Worm (Caenorhabditis elegans) whole organism, mixed stage, embryonic: ENCODE results near the gene Y55F3BR.2.
A peak's percentile ranks its signal among the peaks of the same experiment; 100 is the strongest.

Source experiments
- M03D4.4 ChIP-seq: sonication (generic microtip); optimal IDR thresholded peaks from 2 replicates; lab custom pipeline; 2017; ENCODE audit warnings: mild to moderate bottlenecking, missing genetic modification characterization, missing compliant biosample characterization
- bed-3 ChIP-seq: fragments of 200-800 bp; sonication (Bioruptor generic); optimal IDR thresholded peaks from 3 replicates; lab custom pipeline; 2018; ENCODE audit warnings: mild to moderate bottlenecking, missing genetic modification characterization, moderate library complexity, missing compliant biosample characterization
- blmp-1 ChIP-seq: fragments of 150-350 bp; optimal IDR thresholded peaks from 2 replicates; lab custom pipeline; 2014; ENCODE audit warnings: missing biosample characterization, missing genetic modification characterization
- ceh-39 ChIP-seq: fragments of 150-350 bp; optimal IDR thresholded peaks from 2 replicates; lab custom pipeline; 2014; ENCODE audit warnings: missing biosample characterization, missing genetic modification characterization
- ceh-43 ChIP-seq: fragments of 200-800 bp; sonication (Bioruptor generic); optimal IDR thresholded peaks from 2 replicates; lab custom pipeline; 2018; ENCODE audit warnings: mild to moderate bottlenecking, missing genetic modification characterization, moderate library complexity, missing compliant biosample characterization
- ces-1 ChIP-seq: fragments of 150-350 bp; optimal IDR thresholded peaks from 2 replicates; lab custom pipeline; 2014; ENCODE audit warnings: missing biosample characterization, missing genetic modification reagents, missing genetic modification characterization
- cnd-1 ChIP-seq: fragments of 200-800 bp; sonication (Bioruptor generic); optimal IDR thresholded peaks from 2 replicates; lab custom pipeline; 2018; ENCODE audit warnings: mild to moderate bottlenecking, missing genetic modification characterization, missing compliant biosample characterization
- drap-1 ChIP-seq: fragments of 200-800 bp; sonication (Bioruptor generic); optimal IDR thresholded peaks from 3 replicates; lab custom pipeline; 2018; ENCODE audit warnings: mild to moderate bottlenecking, missing genetic modification characterization, missing compliant biosample characterization
- elt-1 ChIP-seq: sonication (generic microtip); optimal IDR thresholded peaks from 2 replicates; lab custom pipeline; 2017; ENCODE audit warnings: missing genetic modification characterization, mild to moderate bottlenecking, missing compliant biosample characterization, antibody characterized with exemption, moderate library complexity, borderline replicate concordance; ENCODE audit not compliant: insufficient read depth
- elt-3 ChIP-seq: fragments of 150-350 bp; optimal IDR thresholded peaks from 2 replicates; lab custom pipeline; 2014; ENCODE audit warnings: missing biosample characterization, missing genetic modification characterization
- flh-1 ChIP-seq: fragments of 200-800 bp; sonication (Bioruptor generic); optimal IDR thresholded peaks from 2 replicates; lab custom pipeline; 2018; ENCODE audit warnings: mild to moderate bottlenecking, missing genetic modification characterization, moderate library complexity, missing compliant biosample characterization
- lin-13 ChIP-seq: fragments of 150-350 bp; optimal IDR thresholded peaks from 2 replicates; lab custom pipeline; 2014; ENCODE audit warnings: missing biosample characterization, missing genetic modification characterization
- lin-32 ChIP-seq: fragments of 200-800 bp; sonication (Bioruptor generic); optimal IDR thresholded peaks from 2 replicates; lab custom pipeline; 2018; ENCODE audit warnings: mild to moderate bottlenecking, missing genetic modification characterization, missing compliant biosample characterization
- lsy-2 ChIP-seq: fragments of 150-350 bp; optimal IDR thresholded peaks from 2 replicates; lab custom pipeline; 2014; ENCODE audit warnings: missing biosample characterization, missing genetic modification characterization
- mab-5 ChIP-seq: fragments of 150-350 bp; optimal IDR thresholded peaks from 2 replicates; lab custom pipeline; 2014; ENCODE audit warnings: missing biosample characterization, missing genetic modification characterization
- mep-1 ChIP-seq: fragments of 150-350 bp; optimal IDR thresholded peaks from 2 replicates; lab custom pipeline; 2017; ENCODE audit warnings: missing biosample characterization, missing genetic modification reagents, missing genetic modification characterization, inconsistent platforms
- nhr-12 ChIP-seq: fragments of 150-350 bp; optimal IDR thresholded peaks from 2 replicates; lab custom pipeline; 2014; ENCODE audit warnings: missing biosample characterization, missing genetic modification characterization
- nhr-2 ChIP-seq: fragments of 150-350 bp; optimal IDR thresholded peaks from 2 replicates; lab custom pipeline; 2014; ENCODE audit warnings: missing biosample characterization, missing genetic modification characterization
- nhr-237 ChIP-seq: fragments of 150-350 bp; optimal IDR thresholded peaks from 2 replicates; lab custom pipeline; 2014; ENCODE audit warnings: missing biosample characterization, missing genetic modification characterization
- nhr-28 ChIP-seq: fragments of 150-350 bp; optimal IDR thresholded peaks from 2 replicates; lab custom pipeline; 2014; ENCODE audit warnings: missing biosample characterization, missing genetic modification characterization
- nhr-76 ChIP-seq: sonication (generic microtip); optimal IDR thresholded peaks from 2 replicates; lab custom pipeline; 2017; ENCODE audit warnings: missing biosample characterization, missing genetic modification characterization
- pha-4 ChIP-seq: fragments of 150-350 bp; optimal IDR thresholded peaks from 2 replicates; lab custom pipeline; 2018; ENCODE audit warnings: missing biosample characterization, missing genetic modification reagents, missing genetic modification characterization
- sem-2 ChIP-seq: fragments of 200-800 bp; sonication (Bioruptor generic); optimal IDR thresholded peaks from 2 replicates; lab custom pipeline; 2018; ENCODE audit warnings: mild to moderate bottlenecking, missing genetic modification characterization, missing compliant biosample characterization
- snpc-4 ChIP-seq: fragments of 150-350 bp; optimal IDR thresholded peaks from 2 replicates; lab custom pipeline; 2014; ENCODE audit warnings: missing biosample characterization, missing genetic modification characterization
- sptf-1 ChIP-seq: sonication (generic microtip); optimal IDR thresholded peaks from 2 replicates; lab custom pipeline; 2017; ENCODE audit warnings: mild to moderate bottlenecking, missing genetic modification characterization, moderate library complexity, missing compliant biosample characterization
- tbx-8 ChIP-seq: fragments of 200-800 bp; sonication (Bioruptor generic); optimal IDR thresholded peaks from 2 replicates; lab custom pipeline; 2018; ENCODE audit warnings: mild to moderate bottlenecking, missing genetic modification characterization, moderate library complexity, missing compliant biosample characterization
- unc-120 ChIP-seq: sonication (generic microtip); optimal IDR thresholded peaks from 2 replicates; lab custom pipeline; 2017; ENCODE audit warnings: missing genetic modification characterization, missing compliant biosample characterization; ENCODE audit not compliant: poor library complexity, severe bottlenecking
- unc-39 ChIP-seq: fragments of 150-350 bp; optimal IDR thresholded peaks from 2 replicates; lab custom pipeline; 2014; ENCODE audit warnings: missing biosample characterization, missing genetic modification characterization
- unc-62 ChIP-seq: fragments of 150-350 bp; optimal IDR thresholded peaks from 2 replicates; lab custom pipeline; 2014; ENCODE audit warnings: missing biosample characterization, missing genetic modification reagents, missing genetic modification characterization
- ztf-11 ChIP-seq: fragments of 150-350 bp; optimal IDR thresholded peaks from 2 replicates; lab custom pipeline; 2014; ENCODE audit warnings: missing biosample characterization, missing genetic modification characterization

Y55F3BR.2 gene

DNA sequence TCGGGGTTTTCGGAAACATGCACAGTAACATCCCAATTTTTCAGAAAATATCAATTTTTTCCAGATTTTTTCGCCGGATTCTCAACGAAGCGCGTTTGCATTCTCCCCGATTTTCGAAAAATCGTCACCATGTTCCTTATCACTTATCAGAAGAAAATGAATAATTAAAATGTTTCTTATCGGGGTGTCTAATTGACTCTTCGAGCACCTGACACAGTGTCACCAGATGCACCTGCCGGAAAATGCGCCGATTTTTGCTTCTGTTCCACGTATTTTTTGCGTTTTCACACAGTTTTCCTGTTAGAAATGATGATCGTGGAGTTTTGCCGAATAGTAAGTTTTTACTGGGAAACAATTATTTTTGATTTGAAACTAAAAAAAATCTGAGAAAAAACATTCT lies 3.2 kb upstream of the Y55F3BR.2 start:
- TF ChIP-seq mab-5 (tag; lab: Kevin White, UChicago) (no peak), sem-2 (GFP tag; lab: Kevin White, UChicago) (no peak), ceh-43 (GFP tag; lab: Kevin White, UChicago) (no peak), unc-62 (no peak), cnd-1 (tag; lab: Kevin White, UChicago) (no peak), elt-3 (tag; lab: Kevin White, UChicago) (no peak), sptf-1 (tag; lab: Kevin White, UChicago) (no peak), drap-1 (GFP tag; lab: Kevin White, UChicago) (no peak), elt-1 (tag; lab: Kevin White, UChicago) (no peak), M03D4.4 (tag; lab: Kevin White, UChicago) (no peak), mep-1 (tag; lab: Kevin White, UChicago) (no peak), lin-32 (GFP tag; lab: Kevin White, UChicago) (no peak), nhr-12 (tag; lab: Kevin White, UChicago) (no peak), lin-13 (no peak), nhr-28 (tag; lab: Kevin White, UChicago) (no peak), lsy-2 (tag; lab: Kevin White, UChicago) (no peak), pha-4 (tag; lab: Kevin White, UChicago) (no peak), bed-3 (GFP tag; lab: Kevin White, UChicago) (no peak), blmp-1 (tag; lab: Kevin White, UChicago) (no peak), snpc-4 (tag; lab: Kevin White, UChicago) (no peak)

DNA sequence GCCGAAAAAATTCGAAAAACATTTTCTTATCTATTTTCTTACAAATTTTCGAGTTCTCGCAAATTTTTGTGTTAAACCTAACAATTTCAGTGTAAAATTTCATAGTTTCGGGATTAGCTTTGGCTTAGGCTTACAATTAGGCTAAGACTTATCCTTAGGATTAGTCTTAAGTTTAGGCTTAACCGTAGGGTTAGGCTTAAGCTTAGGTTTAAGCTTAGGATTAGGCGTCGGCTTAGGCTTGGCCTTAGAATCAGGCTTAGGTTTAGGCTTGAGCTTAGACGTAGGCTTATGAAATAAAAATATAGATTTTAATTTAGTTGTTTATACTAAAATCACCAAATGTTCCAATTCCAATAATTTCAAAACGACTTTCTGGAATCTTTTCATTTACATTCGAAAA lies 2.7 kb upstream of the Y55F3BR.2 start:
- TF ChIP-seq ces-1 = no peak
- TF ChIP-seq nhr-28 (tag; lab: Kevin White, UChicago) = no peak

DNA sequence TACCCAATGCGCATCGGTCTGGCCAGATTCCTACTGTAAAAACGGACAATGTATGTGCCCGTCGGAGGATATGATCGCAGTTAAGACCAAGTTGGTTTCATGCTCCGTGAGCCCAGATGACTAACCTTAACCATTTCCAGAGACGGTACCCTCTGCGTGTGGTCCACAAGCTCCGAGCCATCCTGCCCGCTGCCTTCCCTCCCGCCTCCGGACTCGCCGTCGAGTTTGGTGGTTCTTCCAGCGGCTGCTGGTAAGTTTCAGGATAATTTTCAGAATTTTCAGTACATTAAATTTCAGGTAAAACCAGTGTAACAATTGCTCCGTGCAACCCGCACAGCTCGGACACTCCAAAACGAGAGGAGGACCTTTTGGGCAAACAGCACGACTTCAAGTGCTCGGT lies 2.1 kb downstream of the Y55F3BR.2 start:
- TF ChIP-seq lsy-2 (tag; lab: Kevin White, UChicago) (no peak), elt-3 (tag; lab: Kevin White, UChicago) (no peak), nhr-12 (tag; lab: Kevin White, UChicago) (no peak), unc-120 (tag; lab: Kevin White, UChicago) (no peak), nhr-28 (tag; lab: Kevin White, UChicago) (no peak), flh-1 (GFP tag; lab: Kevin White, UChicago) (no peak), nhr-2 (tag; lab: Kevin White, UChicago) (no peak)

DNA sequence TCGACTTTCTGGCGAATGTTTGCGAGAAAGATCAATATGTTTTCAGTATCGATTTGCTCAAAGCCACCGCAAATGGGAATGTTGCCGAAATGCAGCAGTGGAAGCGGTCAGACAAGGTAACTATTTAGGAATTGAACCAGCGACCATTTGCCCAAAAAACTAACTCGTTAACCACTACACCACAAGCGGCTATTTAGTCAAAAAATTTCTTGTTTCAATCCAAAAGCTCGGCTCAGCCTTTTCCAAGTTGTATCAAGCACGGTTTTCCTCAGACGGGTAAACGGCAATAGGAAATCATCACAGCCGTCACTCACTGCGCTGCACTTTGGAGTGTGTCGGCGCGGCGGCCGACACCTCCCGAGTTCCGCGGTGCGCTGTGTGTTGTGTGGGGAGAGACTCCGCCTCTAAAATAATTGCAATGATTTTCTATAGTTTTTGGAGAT lies 8.1 kb downstream of the Y55F3BR.2 start:
- TF ChIP-seq lin-13 (peak; percentile 18), bed-3 (GFP tag; lab: Kevin White, UChicago) (no peak), pha-4 (tag; lab: Kevin White, UChicago) (peak; percentile 6)

DNA sequence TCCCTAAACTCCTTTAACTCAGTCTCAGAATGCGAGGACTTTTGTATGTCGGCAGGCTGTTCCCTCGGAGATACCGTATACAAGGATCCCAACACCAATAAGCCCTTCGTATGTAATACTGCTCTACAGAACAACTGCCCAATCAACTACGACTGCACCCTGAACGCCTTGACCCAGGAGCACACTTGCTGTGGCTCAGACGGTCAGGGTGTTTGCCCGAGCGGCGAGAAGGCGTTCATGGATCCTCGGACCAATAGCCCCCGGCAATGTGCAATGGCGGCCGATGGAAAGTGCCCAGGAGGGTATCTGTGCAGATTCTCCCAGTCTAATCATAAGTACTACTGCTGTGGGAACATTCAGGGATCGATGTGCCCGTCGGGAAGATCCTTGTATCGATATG lies 10.0 kb downstream of the Y55F3BR.2 start:
- TF ChIP-seq ces-1 (no peak), nhr-76 (no peak), mep-1 (tag; lab: Kevin White, UChicago) (no peak), M03D4.4 (tag; lab: Kevin White, UChicago) (no peak), nhr-237 (tag; lab: Kevin White, UChicago) (no peak), sem-2 (GFP tag; lab: Kevin White, UChicago) (no peak), lin-13 (no peak), ceh-43 (GFP tag; lab: Kevin White, UChicago) (no peak), tbx-8 (no peak), snpc-4 (tag; lab: Kevin White, UChicago) (no peak), nhr-28 (tag; lab: Kevin White, UChicago) (no peak), ceh-39 (tag; lab: Kevin White, UChicago) (no peak), nhr-2 (tag; lab: Kevin White, UChicago) (no peak), elt-1 (tag; lab: Kevin White, UChicago) (no peak)
- TF ChIP-seq, all 35 proteins: peak for 0

DNA sequence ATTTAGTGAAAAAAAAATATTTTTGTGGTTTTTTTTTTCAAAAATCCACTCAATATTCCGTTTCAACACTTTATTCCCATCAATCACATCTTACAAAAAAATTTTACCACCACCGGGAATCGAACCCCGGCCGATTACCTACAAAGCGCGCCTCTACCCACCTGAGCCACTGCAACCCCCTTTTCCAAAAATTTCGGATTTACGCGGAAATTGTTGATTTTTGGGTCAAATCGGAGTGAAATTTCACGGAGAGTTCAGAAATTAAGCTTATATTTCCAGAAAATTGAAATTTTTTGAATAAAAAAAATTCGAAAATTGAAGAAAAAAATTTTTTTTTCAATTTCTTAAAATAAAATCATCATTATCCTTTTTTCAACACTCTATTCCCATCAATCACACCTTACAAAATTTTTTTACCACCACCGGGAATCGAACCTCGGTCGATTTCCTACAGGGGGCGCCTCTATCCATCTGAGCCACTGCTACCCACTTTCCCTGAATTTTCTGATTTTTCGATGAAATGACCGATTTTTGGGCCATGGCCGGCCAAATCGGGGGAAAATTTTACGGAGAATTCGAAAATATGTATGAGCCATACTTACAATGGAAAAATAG lies 14.6 kb downstream of the Y55F3BR.2 start:
- TF ChIP-seq elt-3 (tag; lab: Kevin White, UChicago) = no peak
- no peak for TF ChIP-seq ztf-11
- TF ChIP-seq mab-5 (tag; lab: Kevin White, UChicago) = no peak
- TF ChIP-seq lin-32 (GFP tag; lab: Kevin White, UChicago) = no peak
- TF ChIP-seq sem-2 (GFP tag; lab: Kevin White, UChicago) = no peak
- no peak for TF ChIP-seq blmp-1 (tag; lab: Kevin White, UChicago)
- TF ChIP-seq unc-39 = no peak
- TF ChIP-seq pha-4 (tag; lab: Kevin White, UChicago) = no peak
- TF ChIP-seq mep-1 (tag; lab: Kevin White, UChicago) = no peak
- no peak for TF ChIP-seq tbx-8
- no peak for TF ChIP-seq unc-62
